Worm (Caenorhabditis elegans) whole organism, young adult: Measurements from ENCODE around the gene Y57G11C.14.

Experiments used
- B0035.1 ChIP-seq: sonication (generic microtip); optimal IDR thresholded peaks from 2 replicates; lab custom pipeline; 2016; ENCODE audit warnings: missing genetic modification characterization, mild to moderate bottlenecking, missing compliant biosample characterization, missing genotype, missing genetic modification reagents
- B0336.3 ChIP-seq: fragments of 200-800 bp; sonication (Bioruptor generic); IDR thresholded peaks from 2 replicates; pipeline ENCODE4 v1.3.6; 2022; ENCODE audit warnings: missing genetic modification characterization, missing compliant biosample characterization
- F10E7.11 ChIP-seq: sonication (generic microtip); optimal IDR thresholded peaks from 2 replicates; lab custom pipeline; 2017; ENCODE audit warnings: mild to moderate bottlenecking, missing genetic modification characterization, moderate library complexity, missing compliant biosample characterization
- F22D6.2 ChIP-seq: sonication (generic microtip); optimal IDR thresholded peaks from 2 replicates; lab custom pipeline; 2016; ENCODE audit warnings: mild to moderate bottlenecking, missing genetic modification characterization, missing compliant biosample characterization
- F33H1.4 ChIP-seq: fragments of 200-800 bp; sonication (Bioruptor generic); IDR thresholded peaks from 2 replicates; pipeline ENCODE4 v1.3.6; 2022; ENCODE audit warnings: missing genetic modification reagents, missing genetic modification characterization, missing compliant biosample characterization
- F52B5.7 ChIP-seq: sonication (generic microtip); optimal IDR thresholded peaks from 2 replicates; lab custom pipeline; 2016; ENCODE audit warnings: mild to moderate bottlenecking, missing genetic modification characterization, missing compliant biosample characterization
- Y95B8A.8 ChIP-seq: fragments of 200-800 bp; sonication (Bioruptor generic); IDR thresholded peaks from 2 replicates; pipeline ENCODE4 v1.3.6; 2022; ENCODE audit warnings: missing genetic modification reagents, missing genetic modification characterization, missing compliant biosample characterization
- ZK185.1 ChIP-seq: sonication (generic microtip); optimal IDR thresholded peaks from 2 replicates; lab custom pipeline; 2016; ENCODE audit warnings: mild to moderate bottlenecking, missing genetic modification characterization, missing compliant biosample characterization; ENCODE audit not compliant: poor library complexity, severe bottlenecking
- akir-1 ChIP-seq: fragments of 200-800 bp; sonication (Bioruptor generic); optimal IDR thresholded peaks from 2 replicates; lab custom pipeline; 2018; ENCODE audit warnings: mild to moderate bottlenecking, missing genetic modification characterization, moderate library complexity, missing compliant biosample characterization
- ama-1 ChIP-seq, 3 experiments: fragments of 150-350 bp in 1 of 3; sonication (generic microtip) in 2 of 3; optimal IDR thresholded peaks; 2 replicates each; lab custom pipeline; 2014 to 2018; ENCODE audit warnings: missing biosample characterization in 2 of 3, missing genetic modification characterization in 2 of 3, missing genetic modification reagents in 2 of 3
- attf-6 ChIP-seq: fragments of 200-800 bp; sonication (Bioruptor generic); IDR thresholded peaks from 2 replicates; pipeline ENCODE4 v1.3.6; 2022; ENCODE audit warnings: missing genetic modification reagents, missing genetic modification characterization, missing compliant biosample characterization
- bed-1 ChIP-seq: fragments of 200-800 bp; sonication (Bioruptor generic); IDR thresholded peaks from 2 replicates; pipeline ENCODE4 v1.3.6; 2022; ENCODE audit warnings: missing genetic modification reagents, missing genetic modification characterization, missing compliant biosample characterization
- cebp-2 ChIP-seq: fragments of 200-800 bp; sonication (Bioruptor generic); IDR thresholded peaks from 2 replicates; pipeline ENCODE4 v1.3.6; 2022; ENCODE audit warnings: missing genetic modification characterization, missing compliant biosample characterization
- ceh-100 ChIP-seq: fragments of 200-800 bp; sonication (Bioruptor generic); IDR thresholded peaks from 2 replicates; pipeline ENCODE4 v1.3.6; 2022; ENCODE audit warnings: missing genetic modification reagents, missing genetic modification characterization, missing compliant biosample characterization
- die-1 ChIP-seq: sonication (generic microtip); optimal IDR thresholded peaks from 2 replicates; lab custom pipeline; 2016; ENCODE audit warnings: missing genotype, mild to moderate bottlenecking, missing genetic modification characterization, missing compliant biosample characterization
- dox-1 ChIP-seq: fragments of 200-800 bp; sonication (Bioruptor generic); IDR thresholded peaks from 2 replicates; pipeline ENCODE4 v1.3.6; 2022; ENCODE audit warnings: missing genetic modification reagents, missing genetic modification characterization, missing compliant biosample characterization
- egrh-3 ChIP-seq: fragments of 200-800 bp; sonication (Bioruptor generic); IDR thresholded peaks from 2 replicates; pipeline ENCODE4 v1.3.6; 2022; ENCODE audit warnings: missing genetic modification reagents, missing genetic modification characterization, missing compliant biosample characterization
- him-1 ChIP-seq: sonication (generic microtip); optimal IDR thresholded peaks from 2 replicates; lab custom pipeline; 2016; ENCODE audit warnings: missing genotype, missing genetic modification reagents, missing genetic modification characterization, missing compliant biosample characterization
- hmg-1.2 ChIP-seq: fragments of 200-800 bp; sonication (Bioruptor generic); IDR thresholded peaks from 2 replicates; pipeline ENCODE4 v1.3.6; 2022; ENCODE audit warnings: missing genetic modification reagents, missing genetic modification characterization, missing compliant biosample characterization
- hmg-20 ChIP-seq: fragments of 200-800 bp; sonication (Bioruptor generic); IDR thresholded peaks from 2 replicates; pipeline ENCODE4 v1.3.6; 2022; ENCODE audit warnings: missing genetic modification reagents, missing genetic modification characterization, missing compliant biosample characterization
- hrde-1 ChIP-seq: sonication (generic microtip); optimal IDR thresholded peaks from 2 replicates; lab custom pipeline; 2016; ENCODE audit warnings: missing genetic modification characterization, mild to moderate bottlenecking, missing compliant biosample characterization, moderate library complexity, missing genotype, missing genetic modification reagents, borderline replicate concordance
- lag-1 ChIP-seq: fragments of 200-800 bp; sonication (Bioruptor generic); IDR thresholded peaks from 2 replicates; pipeline ENCODE4 v1.3.6; 2022; ENCODE audit warnings: missing genetic modification reagents, missing genetic modification characterization, missing compliant biosample characterization
- let-526 ChIP-seq: fragments of 200-800 bp; sonication (Bioruptor generic); IDR thresholded peaks from 2 replicates; pipeline ENCODE4 v1.3.6; 2022; ENCODE audit warnings: missing genetic modification reagents, missing genetic modification characterization, missing compliant biosample characterization
- let-607 ChIP-seq, 2 experiments: fragments of 200-800 bp in 1 of 2; sonication (Bioruptor generic) in 1 of 2; sonication (generic microtip) in 1 of 2; optimal IDR thresholded peaks; 2 replicates each; lab custom pipeline; 2016 to 2018; ENCODE audit warnings: mild to moderate bottlenecking in 2 of 2, missing compliant biosample characterization in 2 of 2, missing genetic modification characterization in 2 of 2, moderate library complexity in 2 of 2, missing genotype in 1 of 2
- lin-35 ChIP-seq, 3 experiments: fragments of 150-350 bp in 2 of 3; sonication (generic microtip) in 1 of 3; optimal IDR thresholded peaks; 2 replicates each; lab custom pipeline; 2014 to 2018; ENCODE audit warnings: missing biosample characterization in 3 of 3, missing genetic modification characterization in 3 of 3, missing genetic modification reagents in 3 of 3
- lin-54 ChIP-seq: fragments of 200-800 bp; sonication (Bioruptor generic); optimal IDR thresholded peaks from 2 replicates; lab custom pipeline; 2018; ENCODE audit warnings: mild to moderate bottlenecking, missing genetic modification characterization, missing compliant biosample characterization
- madf-3 ChIP-seq: fragments of 200-800 bp; sonication (Bioruptor generic); IDR thresholded peaks from 2 replicates; pipeline ENCODE4 v1.3.6; 2022; ENCODE audit warnings: missing genetic modification reagents, missing genetic modification characterization, missing compliant biosample characterization
- madf-8 ChIP-seq: fragments of 200-800 bp; sonication (Bioruptor generic); conservative IDR thresholded peaks from 2 replicates; pipeline ENCODE4 v1.3.6; 2022; ENCODE audit warnings: missing genetic modification reagents, missing genetic modification characterization, missing compliant biosample characterization
- mcd-1 ChIP-seq: fragments of 200-800 bp; sonication (Bioruptor generic); IDR thresholded peaks from 2 replicates; pipeline ENCODE4 v1.3.6; 2022; ENCODE audit warnings: missing genetic modification reagents, missing genetic modification characterization, missing compliant biosample characterization
- mxl-1 ChIP-seq: sonication (generic microtip); optimal IDR thresholded peaks from 2 replicates; lab custom pipeline; 2016; ENCODE audit warnings: missing genetic modification characterization, missing compliant biosample characterization
- nhr-80 ChIP-seq: sonication (generic microtip); optimal IDR thresholded peaks from 2 replicates; lab custom pipeline; 2016; ENCODE audit warnings: missing genetic modification characterization, missing compliant biosample characterization
- nhr-90 ChIP-seq: sonication (generic microtip); optimal IDR thresholded peaks from 2 replicates; lab custom pipeline; 2016; ENCODE audit warnings: missing genotype, mild to moderate bottlenecking, missing genetic modification characterization, missing compliant biosample characterization
- pbrm-1 ChIP-seq: fragments of 200-800 bp; sonication (Bioruptor generic); IDR thresholded peaks from 2 replicates; pipeline ENCODE4 v1.3.6; 2022; ENCODE audit warnings: missing genetic modification reagents, missing genetic modification characterization, missing compliant biosample characterization
- rcor-1 ChIP-seq: fragments of 200-800 bp; sonication (Bioruptor generic); IDR thresholded peaks from 2 replicates; pipeline ENCODE4 v1.3.6; 2022; ENCODE audit warnings: missing genetic modification reagents, missing genetic modification characterization, missing compliant biosample characterization
- repo-1 ChIP-seq: sonication (generic microtip); optimal IDR thresholded peaks from 2 replicates; lab custom pipeline; 2017; ENCODE audit warnings: mild to moderate bottlenecking, missing genetic modification characterization, missing compliant biosample characterization
- sdz-38 ChIP-seq: sonication (generic microtip); optimal IDR thresholded peaks from 2 replicates; lab custom pipeline; 2016; ENCODE audit warnings: missing genotype, missing genetic modification characterization, missing compliant biosample characterization
- sea-2 ChIP-seq: fragments of 200-800 bp; sonication (Bioruptor generic); IDR thresholded peaks from 2 replicates; pipeline ENCODE4 v1.3.6; 2022; ENCODE audit warnings: missing genetic modification characterization, missing compliant biosample characterization
- snpc-1.3 ChIP-seq: sonication (generic microtip); optimal IDR thresholded peaks from 2 replicates; lab custom pipeline; 2017; ENCODE audit warnings: missing genetic modification characterization, mild to moderate bottlenecking, missing compliant biosample characterization, antibody characterized with exemption, moderate library complexity, missing genotype, missing genetic modification reagents; ENCODE audit not compliant: insufficient read depth
- snpc-3.4 ChIP-seq: sonication (generic microtip); optimal IDR thresholded peaks from 2 replicates; lab custom pipeline; 2017; ENCODE audit warnings: missing genetic modification characterization, mild to moderate bottlenecking, missing compliant biosample characterization, antibody characterized with exemption, moderate library complexity, missing genotype, missing genetic modification reagents
- snpc-4 ChIP-seq, 5 experiments: fragments of 150-350 bp in 1 of 5; sonication (generic microtip) in 4 of 5; optimal IDR thresholded peaks; 2 replicates each; lab custom pipeline; 2014 to 2018; ENCODE audit warnings: missing genetic modification characterization in 5 of 5, missing biosample characterization in 3 of 5, antibody characterized with exemption in 2 of 5, mild to moderate bottlenecking in 2 of 5, missing compliant biosample characterization in 2 of 5, missing genotype in 2 of 5, moderate library complexity in 2 of 5, missing genetic modification reagents in 1 of 5
- tlf-1 ChIP-seq: fragments of 200-800 bp; sonication (Bioruptor generic); optimal IDR thresholded peaks from 2 replicates; lab custom pipeline; 2018; ENCODE audit warnings: mild to moderate bottlenecking, missing genetic modification characterization, missing compliant biosample characterization
- unc-130 ChIP-seq: sonication (generic microtip); optimal IDR thresholded peaks from 2 replicates; lab custom pipeline; 2016; ENCODE audit warnings: missing genetic modification reagents, missing genetic modification characterization, missing compliant biosample characterization
- zfh-2 ChIP-seq: fragments of 200-800 bp; sonication (Bioruptor generic); conservative IDR thresholded peaks from 2 replicates; pipeline ENCODE4 v1.3.6; 2022; ENCODE audit warnings: missing genetic modification reagents, missing genetic modification characterization, missing compliant biosample characterization
- ztf-18 ChIP-seq: sonication (generic microtip); optimal IDR thresholded peaks from 2 replicates; lab custom pipeline; 2016; ENCODE audit warnings: missing genotype, mild to moderate bottlenecking, missing genetic modification characterization, missing compliant biosample characterization
- ztf-3 ChIP-seq: fragments of 200-800 bp; sonication (Bioruptor generic); optimal IDR thresholded peaks from 2 replicates; lab custom pipeline; 2018; ENCODE audit warnings: mild to moderate bottlenecking, missing genetic modification characterization, missing compliant biosample characterization

Y57G11C.14 gene

ce11 chrIV:14816288-14816687 lies 17.2 kb downstream of the Y57G11C.14 start, which contains the start of gene Y57G11C.46:
Gene Y57G11C.46 (minus strand): TSS chrIV:14816388.
- TF ChIP-seq attf-6 (GFP tag; lab: Robert Waterston, UW), result no peak
- no peak for TF ChIP-seq sea-2 (GFP tag; lab: Robert Waterston, UW)
- no peak for TF ChIP-seq ama-1 (optimal IDR thresholded peaks at IDR 0.05; lab: Kevin White, UChicago)
- no peak for TF ChIP-seq ama-1 (GFP tag; optimal IDR thresholded peaks at IDR 0.05; lab: Kevin White, UChicago)
- TF ChIP-seq bed-1 (GFP tag; lab: Robert Waterston, UW), result no peak
- no peak for TF ChIP-seq sdz-38 (tag; lab: Kevin White, UChicago)
- no peak for TF ChIP-seq repo-1 (tag; lab: Kevin White, UChicago)
- TF ChIP-seq akir-1 (GFP tag; lab: Kevin White, UChicago), result no peak
- no peak for TF ChIP-seq dox-1 (GFP tag; lab: Robert Waterston, UW)
- TF ChIP-seq rcor-1, result no peak
- TF ChIP-seq zfh-2, result no peak
- TF ChIP-seq madf-8 (GFP tag; lab: Robert Waterston, UW), result no peak
- TF ChIP-seq F22D6.2 (tag; lab: Kevin White, UChicago), result no peak
- no peak for TF ChIP-seq B0336.3
- TF ChIP-seq F10E7.11 (tag; lab: Kevin White, UChicago), result no peak
- no peak for TF ChIP-seq unc-130 (GFP tag; lab: Kevin White, UChicago)
- no peak for TF ChIP-seq snpc-1.3 (tag; lab: Kevin White, UChicago)

- TF ChIP-seq hmg-1.2 (peak; percentile 24; the same call in 1 of the 2 replicates), F10E7.11 (tag; lab: Kevin White, UChicago) (peak; percentile 63), nhr-90 (tag; lab: Kevin White, UChicago) (peak; percentile 34), mxl-1 (no peak), Y95B8A.8 (GFP tag; lab: Robert Waterston, UW) (no peak), lin-54 (GFP tag; lab: Kevin White, UChicago) (peak; percentile 60), madf-3 (GFP tag; lab: Robert Waterston, UW) (no peak; the same call in 1 of the 2 replicates), ztf-18 (tag; lab: Kevin White, UChicago) (peak; percentile 49), snpc-3.4 (tag; lab: Kevin White, UChicago) (peak; percentile 48), ama-1 (optimal IDR thresholded peaks at IDR 0.05; lab: Kevin White, UChicago) (peak; percentile 6), ama-1 (GFP tag; optimal IDR thresholded peaks at IDR 0.05; lab: Kevin White, UChicago) (peak; percentile 13 to 39), pbrm-1 (GFP tag; lab: Robert Waterston, UW) (peak; percentile 73), lin-35 (GFP tag; optimal IDR thresholded peaks at IDR 0.05; lab: Kevin White, UChicago) (peak in 1 of 3 experiments; percentile 29), snpc-4 (GFP tag; optimal IDR thresholded peaks at IDR 0.05; lab: Kevin White, UChicago) (peak; percentile 72), snpc-4 (tag; optimal IDR thresholded peaks at IDR 0.05; lab: Kevin White, UChicago) (peak in 3 of 4 experiments; percentile 3 to 92 (median 52)), let-526 (GFP tag; lab: Robert Waterston, UW) (no peak), attf-6 (GFP tag; lab: Robert Waterston, UW) (peak; percentile 95), lag-1 (no peak), ceh-100 (0 out of 2 replicates have a peak, but pooled peaks have one; percentile 13), F52B5.7 (tag; lab: Kevin White, UChicago) (no peak), B0035.1 (tag; lab: Kevin White, UChicago) (peak; percentile 47), F33H1.4 (peak; percentile 33; the same call in 1 of the 2 replicates), mcd-1 (peak; percentile 41), nhr-80 (peak; percentile 40), let-607 (tag; optimal IDR thresholded peaks at IDR 0.05; lab: Kevin White, UChicago) (peak; percentile 32 to 82), hmg-20 (GFP tag; lab: Robert Waterston, UW) (no peak), zfh-2 (no peak), him-1 (tag; lab: Kevin White, UChicago) (peak; percentile 24), ztf-3 (no peak), egrh-3 (GFP tag; lab: Robert Waterston, UW) (peak; percentile 8; the same call in 1 of the 2 replicates), tlf-1 (GFP tag; lab: Kevin White, UChicago) (peak; percentile 76), die-1 (tag; lab: Kevin White, UChicago) (peak; percentile 52), hrde-1 (tag; lab: Kevin White, UChicago) (peak; percentile 23), cebp-2 (GFP tag; lab: Robert Waterston, UW) (no peak), ZK185.1 (tag; lab: Kevin White, UChicago) (peak; percentile 41)
These were observed 23.2 kb downstream of the Y57G11C.14 start for ce11 chrIV:14822267-14822666.
